Worm (Caenorhabditis elegans) whole organism, L4/young adult: ENCODE results near the gene ric-3.

Source experiments
- W03F9.2 ChIP-seq: fragments of 150-350 bp; optimal IDR thresholded peaks from 2 replicates; lab custom pipeline; 2014; ENCODE audit warnings: missing biosample characterization, missing genetic modification characterization
- dao-5 ChIP-seq: sonication (generic microtip); optimal IDR thresholded peaks from 2 replicates; lab custom pipeline; 2016; ENCODE audit warnings: missing genotype, missing genetic modification characterization, moderate library complexity, missing compliant biosample characterization
- him-1 ChIP-seq: sonication (generic microtip); optimal IDR thresholded peaks from 2 replicates; lab custom pipeline; 2016; ENCODE audit warnings: missing genotype, missing genetic modification reagents, missing genetic modification characterization, missing compliant biosample characterization

ric-3 gene

ce11 chrIV:7836030-7836429, 18.0 kb downstream of the ric-3 start:
- TF ChIP-seq dao-5: no peak
- no peak for TF ChIP-seq W03F9.2 (tag; lab: Kevin White, UChicago)
- no peak for TF ChIP-seq him-1 (tag; lab: Kevin White, UChicago)

ce11 chrIV:7836491-7836890, 18.4 kb downstream of the ric-3 start:
- TF ChIP-seq dao-5 (no peak), W03F9.2 (tag; lab: Kevin White, UChicago) (no peak)

ce11 chrIV:7838426-7838825, 20.4 kb downstream of the ric-3 start, which contains the start of gene C06A6.7:
Gene C06A6.7, minus strand, starts transcription at chrIV:7838526.
- TF ChIP-seq him-1 (tag; lab: Kevin White, UChicago) (no peak), dao-5 (no peak), W03F9.2 (tag; lab: Kevin White, UChicago) (no peak)

ce11 chrIV:7839923-7840322, 21.9 kb downstream of the ric-3 start:
- TF ChIP-seq him-1 (tag; lab: Kevin White, UChicago) (no peak), dao-5 (no peak), W03F9.2 (tag; lab: Kevin White, UChicago) (no peak)

ce11 chrIV:7841218-7841617, 23.2 kb downstream of the ric-3 start:
- TF ChIP-seq dao-5 (no peak), W03F9.2 (tag; lab: Kevin White, UChicago) (no peak), him-1 (tag; lab: Kevin White, UChicago) (no peak)

- TF ChIP-seq W03F9.2 (tag; lab: Kevin White, UChicago): peak; percentile 26
- no peak for TF ChIP-seq dao-5
- no peak for TF ChIP-seq him-1 (tag; lab: Kevin White, UChicago)
These were observed 26.4 kb downstream of the ric-3 start for ce11 chrIV:7844333-7844973.

ce11 chrIV:7845585-7845984, 27.5 kb downstream of the ric-3 start:
- TF ChIP-seq W03F9.2 (tag; lab: Kevin White, UChicago) (peak; percentile 5), him-1 (tag; lab: Kevin White, UChicago) (peak; percentile 71), dao-5 (peak; percentile 69)

- TF ChIP-seq dao-5 (no peak), W03F9.2 (tag; lab: Kevin White, UChicago) (no peak), him-1 (tag; lab: Kevin White, UChicago) (no peak)
These were observed 28.3 kb downstream of the ric-3 start, which contains the start of gene C06A6.2 for ce11 chrIV:7846386-7846785. Gene C06A6.2, plus strand, starts transcription at chrIV:7846622.

- no peak for TF ChIP-seq dao-5
- no peak for TF ChIP-seq him-1 (tag; lab: Kevin White, UChicago)
- no peak for TF ChIP-seq W03F9.2 (tag; lab: Kevin White, UChicago)
These were observed 31.2 kb downstream of the ric-3 start for ce11 chrIV:7849235-7849634.

ce11 chrIV:7850329-7850728, 32.3 kb downstream of the ric-3 start:
- TF ChIP-seq W03F9.2 (tag; lab: Kevin White, UChicago) (no peak), dao-5 (no peak), him-1 (tag; lab: Kevin White, UChicago) (no peak)

- TF ChIP-seq W03F9.2 (tag; lab: Kevin White, UChicago): no peak
These were observed 33.2 kb downstream of the ric-3 start for ce11 chrIV:7851291-7851690.

ce11 chrIV:7868607-7869006, 50.6 kb downstream of the ric-3 start, which contains the start of gene flp-10:
Gene flp-10, plus strand, starts transcription at chrIV:7868907.
- TF ChIP-seq W03F9.2 (tag; lab: Kevin White, UChicago) (no peak), him-1 (tag; lab: Kevin White, UChicago) (no peak), dao-5 (no peak)

ce11 chrIV:7870451-7870850, 52.4 kb downstream of the ric-3 start, which contains the start of gene T06C10.3:
Gene T06C10.3, plus strand, starts transcription at chrIV:7870751.
- TF ChIP-seq him-1 (tag; lab: Kevin White, UChicago): no peak
- no peak for TF ChIP-seq W03F9.2 (tag; lab: Kevin White, UChicago)
- no peak for TF ChIP-seq dao-5
